Fruit fly (Drosophila melanogaster) whole organism, pupa: ENCODE data around the gene Cpr72Eb.

Experiments used
- CG12605 ChIP-seq: fragments of 200-800 bp; sonication (Bioruptor generic); IDR thresholded peaks from 2 replicates; pipeline ENCODE4 v1.3.6; 2022; ENCODE audit warnings: missing biosample characterization, missing genetic modification characterization
- CG14655 ChIP-seq: fragments of 200-800 bp; sonication (Bioruptor generic); optimal IDR thresholded peaks from 3 replicates; lab custom pipeline; 2017; ENCODE audit warnings: mild to moderate bottlenecking, missing biosample characterization, missing genetic modification reagents, missing genetic modification characterization
- D1 ChIP-seq: fragments of 200-800 bp; sonication (Bioruptor generic); optimal IDR thresholded peaks from 2 replicates; lab custom pipeline; 2018; ENCODE audit warnings: missing biosample characterization, mild to moderate bottlenecking, missing genetic modification characterization, moderate library complexity
- Pif1A ChIP-seq: fragments of 200-800 bp; sonication (Bioruptor generic); optimal IDR thresholded peaks from 3 replicates; lab custom pipeline; 2016; ENCODE audit warnings: missing biosample characterization, missing genetic modification characterization
- fd96Ca ChIP-seq: fragments of 200-800 bp; sonication (Bioruptor generic); IDR thresholded peaks from 3 replicates; pipeline ENCODE4 v1.3.6; 2022; ENCODE audit warnings: missing biosample characterization, missing genetic modification characterization

DNA sequence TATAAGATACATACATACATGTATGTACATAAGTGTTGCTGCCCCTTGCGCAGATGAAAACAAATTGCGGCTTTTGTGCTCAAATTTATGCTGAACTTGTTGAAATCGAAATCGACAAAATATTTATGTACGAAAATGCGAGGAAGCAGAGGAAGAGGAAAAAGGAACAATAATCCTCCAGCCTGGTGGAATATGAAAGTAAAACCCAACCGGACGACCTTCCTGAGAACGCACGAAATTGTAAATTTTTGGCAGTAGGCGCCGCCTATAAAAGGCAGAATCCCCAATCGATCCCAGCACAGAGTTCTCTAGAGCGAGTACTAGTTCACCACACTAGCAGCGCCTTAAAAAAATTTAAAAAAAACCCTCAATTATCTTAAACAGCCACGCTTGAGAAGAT is at the start of gene Cpr72Eb:
- TF ChIP-seq CG14655 (no peak), fd96Ca (no peak), CG12605 (GFP tag; lab: Robert Waterston, UW) (no peak), Pif1A (GFP tag; lab: Kevin White, UChicago) (no peak), D1 (no peak)
